Fruit fly (Drosophila melanogaster) whole organism, embryonic: ENCODE measurements around the gene Tig.

Experiments used
- Blimp-1 ChIP-seq: fragments of 200-800 bp; sonication (Bioruptor generic); optimal IDR thresholded peaks from 3 replicates; lab custom pipeline; 2018; ENCODE audit warnings: missing biosample characterization, missing genetic modification characterization, mild to moderate bottlenecking, moderate library complexity, missing genetic modification reagents
- CG18262 ChIP-seq: fragments of 200-800 bp; optimal IDR thresholded peaks from 3 replicates; lab custom pipeline; 2019; ENCODE audit warnings: missing biosample characterization, mild to moderate bottlenecking, missing genetic modification characterization, moderate library complexity
- CG2875 ChIP-seq: fragments of 200-800 bp; sonication (Bioruptor generic); optimal IDR thresholded peaks from 2 replicates; lab custom pipeline; 2017; ENCODE audit warnings: missing biosample characterization, mild to moderate bottlenecking, missing genetic modification characterization, missing genetic modification reagents
- CTCF ChIP-seq: fragments of 200-800 bp; sonication (Bioruptor generic); optimal IDR thresholded peaks from 2 replicates; lab custom pipeline; 2017; ENCODE audit warnings: missing biosample characterization, mild to moderate bottlenecking, missing genetic modification characterization, moderate library complexity
- Dfd ChIP-seq, 2 experiments: fragments of >200 bp; optimal IDR thresholded peaks; 2 replicates each; lab custom pipeline; 2017; ENCODE audit warnings: missing biosample characterization in 2 of 2, missing genetic modification characterization in 2 of 2
- Doc2 ChIP-seq: fragments of 200-800 bp; sonication (Bioruptor generic); IDR thresholded peaks from 2 replicates; pipeline ENCODE4 v1.3.6; 2022; ENCODE audit warnings: missing biosample characterization, missing genetic modification characterization
- ase ChIP-seq: fragments of 200-800 bp; sonication (Bioruptor generic); IDR thresholded peaks from 3 replicates; pipeline ENCODE4 v1.3.6; 2022; ENCODE audit warnings: missing biosample characterization, missing genetic modification characterization
- chif ChIP-seq, 2 experiments: fragments of 200-800 bp; sonication (Bioruptor generic); optimal IDR thresholded peaks; 3 replicates each; lab custom pipeline; 2016; ENCODE audit warnings: missing biosample characterization in 2 of 2, missing genetic modification characterization in 2 of 2
- dpn ChIP-seq, 2 experiments: fragments of 200-800 bp; sonication (Bioruptor generic); optimal IDR thresholded peaks; 3 replicates each; lab custom pipeline; 2016; ENCODE audit warnings: missing biosample characterization in 2 of 2, missing genetic modification characterization in 2 of 2
- gce ChIP-seq: fragments of 200-800 bp; sonication (Bioruptor generic); IDR thresholded peaks from 3 replicates; pipeline ENCODE4 v1.3.6; 2022; ENCODE audit warnings: missing biosample characterization, missing genetic modification characterization
- psq ChIP-seq: fragments of 200-800 bp; sonication (Bioruptor generic); optimal IDR thresholded peaks from 2 replicates; lab custom pipeline; 2017; ENCODE audit warnings: missing biosample characterization, missing genetic modification characterization
- pum ChIP-seq: fragments of 200-800 bp; sonication (Bioruptor generic); optimal IDR thresholded peaks from 2 replicates; lab custom pipeline; 2016; ENCODE audit warnings: missing biosample characterization, missing genetic modification characterization
- slou ChIP-seq: fragments of 200-800 bp; sonication (Bioruptor generic); optimal IDR thresholded peaks from 3 replicates; lab custom pipeline; 2016; ENCODE audit warnings: missing biosample characterization, missing genetic modification characterization
- z ChIP-seq: fragments of 200-800 bp; sonication (Bioruptor generic); IDR thresholded peaks from 3 replicates; pipeline ENCODE4 v1.3.6; 2022; ENCODE audit warnings: missing biosample characterization, missing genetic modification characterization

dm6 chr2L:6423148-6423547, at the start of gene Tig:
- no peak for TF ChIP-seq Dfd (GFP tag; optimal IDR thresholded peaks at IDR 0.05; lab: Kevin White, UChicago)
- TF ChIP-seq CG2875 (GFP tag; lab: Kevin White, UChicago): no peak
- no peak for TF ChIP-seq pum
- no peak for TF ChIP-seq CTCF
- no peak for TF ChIP-seq chif (GFP tag; optimal IDR thresholded peaks at IDR 0.05; lab: Kevin White, UChicago)
- TF ChIP-seq Doc2 (GFP tag; lab: Robert Waterston, UW): no peak
- no peak for TF ChIP-seq dpn (GFP tag; optimal IDR thresholded peaks at IDR 0.05; lab: Kevin White, UChicago)
- no peak for TF ChIP-seq ase (GFP tag; lab: Robert Waterston, UW)
- TF ChIP-seq slou (GFP tag; lab: Kevin White, UChicago): no peak
- no peak for TF ChIP-seq Blimp-1 (GFP tag; lab: Kevin White, UChicago)
- TF ChIP-seq CG18262 (tag; lab: Kevin White, UChicago): no peak
- no peak for TF ChIP-seq z
- TF ChIP-seq psq (GFP tag; lab: Kevin White, UChicago): no peak
- no peak for TF ChIP-seq gce (GFP tag; lab: Robert Waterston, UW)
